Worm (Caenorhabditis elegans): Measurements from ENCODE around the gene vab-2.

Gene vab-2

ce11 chrIV:3766589-3766988, at the start of gene vab-2:
TSS of gene vab-2 (minus strand) at chrIV:3766826.
- TF ChIP-seq nhr-12 (tag; optimal IDR thresholded peaks at IDR 0.05) (no peak), lin-32 (GFP tag; optimal IDR thresholded peaks at IDR 0.05) (no peak), drap-1 (GFP tag; optimal IDR thresholded peaks at IDR 0.05) (no peak), ceh-43 (GFP tag; optimal IDR thresholded peaks at IDR 0.05) (no peak), sptf-1 (tag; optimal IDR thresholded peaks at IDR 0.05) (no peak), elt-3 (tag; optimal IDR thresholded peaks at IDR 0.05) (no peak), mep-1 (tag; optimal IDR thresholded peaks at IDR 0.05) (peak; percentile 14), ceh-83 (GFP tag; optimal IDR thresholded peaks at IDR 0.05) (peak; percentile 55)

- TF ChIP-seq ceh-43 (GFP tag; optimal IDR thresholded peaks at IDR 0.05) (no peak), ceh-39 (tag; optimal IDR thresholded peaks at IDR 0.05) (no peak), elt-3 (tag; optimal IDR thresholded peaks at IDR 0.05) (no peak), nhr-76 (tag; optimal IDR thresholded peaks at IDR 0.05) (no peak), unc-120 (tag; optimal IDR thresholded peaks at IDR 0.05; ENCODE audit: poor library complexity, severe bottlenecking) (no peak), snpc-4 (tag; optimal IDR thresholded peaks at IDR 0.05) (no peak)
Measured at ce11 chrIV:3815259-3815644, 48.6 kb upstream of the vab-2 start.

ce11 chrIV:3814553-3815258, 48.1 kb upstream of the vab-2 start:
- TF ChIP-seq zip-8 (tag; optimal IDR thresholded peaks at IDR 0.05) (no peak), ham-2 (GFP tag; optimal IDR thresholded peaks at IDR 0.05) (no peak), flh-1 (GFP tag; optimal IDR thresholded peaks at IDR 0.05) (no peak), nhr-28 (tag; optimal IDR thresholded peaks at IDR 0.05) (no peak), elt-1 (tag; optimal IDR thresholded peaks at IDR 0.05; ENCODE audit: borderline replicate concordance, insufficient read depth) (no peak), mls-2 (tag; optimal IDR thresholded peaks at IDR 0.05) (no peak), hlh-1 (tag; optimal IDR thresholded peaks at IDR 0.05) (no peak), unc-120 (tag; optimal IDR thresholded peaks at IDR 0.05; ENCODE audit: poor library complexity, severe bottlenecking) (no peak), elt-3 (tag; optimal IDR thresholded peaks at IDR 0.05) (no peak), snpc-4 (tag; optimal IDR thresholded peaks at IDR 0.05) (no peak), mab-5 (tag; optimal IDR thresholded peaks at IDR 0.05) (no peak)

- no peak for TF ChIP-seq elt-3 (tag; optimal IDR thresholded peaks at IDR 0.05)
- TF ChIP-seq unc-39 (tag; optimal IDR thresholded peaks at IDR 0.05): no peak
- no peak for TF ChIP-seq unc-62 (GFP tag; optimal IDR thresholded peaks at IDR 0.05)
- TF ChIP-seq lin-13 (tag; optimal IDR thresholded peaks at IDR 0.05): no peak
- no peak for TF ChIP-seq ceh-39 (tag; optimal IDR thresholded peaks at IDR 0.05)
- no peak for TF ChIP-seq ceh-43 (GFP tag; optimal IDR thresholded peaks at IDR 0.05)
- TF ChIP-seq snpc-4 (tag; optimal IDR thresholded peaks at IDR 0.05): no peak
- TF ChIP-seq nhr-12 (tag; optimal IDR thresholded peaks at IDR 0.05): no peak
- TF ChIP-seq flh-1 (GFP tag; optimal IDR thresholded peaks at IDR 0.05): no peak
- TF ChIP-seq nhr-237 (tag; optimal IDR thresholded peaks at IDR 0.05): no peak
- no peak for TF ChIP-seq lsy-2 (tag; optimal IDR thresholded peaks at IDR 0.05)
- TF ChIP-seq nhr-28 (tag; optimal IDR thresholded peaks at IDR 0.05): no peak
- TF ChIP-seq zip-8 (tag; optimal IDR thresholded peaks at IDR 0.05): no peak
- no peak for TF ChIP-seq blmp-1 (tag; optimal IDR thresholded peaks at IDR 0.05)
- no peak for TF ChIP-seq unc-120 (tag; optimal IDR thresholded peaks at IDR 0.05; ENCODE audit: poor library complexity, severe bottlenecking)
- no peak for TF ChIP-seq nhr-2 (tag; optimal IDR thresholded peaks at IDR 0.05)
- no peak for TF ChIP-seq lin-32 (GFP tag; optimal IDR thresholded peaks at IDR 0.05)
- TF ChIP-seq ces-1 (GFP tag; optimal IDR thresholded peaks at IDR 0.05): no peak
- no peak for TF ChIP-seq cnd-1 (tag; optimal IDR thresholded peaks at IDR 0.05)
Measured at ce11 chrIV:3812812-3813211, 46.2 kb upstream of the vab-2 start.

ce11 chrIV:3807545-3807944, 40.9 kb upstream of the vab-2 start:
- TF ChIP-seq mls-2 (tag; optimal IDR thresholded peaks at IDR 0.05) (peak; percentile 10), sptf-1 (tag; optimal IDR thresholded peaks at IDR 0.05) (peak; percentile 32), nhr-237 (tag; optimal IDR thresholded peaks at IDR 0.05) (no peak), mab-5 (tag; optimal IDR thresholded peaks at IDR 0.05) (no peak), ham-2 (GFP tag; optimal IDR thresholded peaks at IDR 0.05) (peak; percentile 13), sem-2 (GFP tag; optimal IDR thresholded peaks at IDR 0.05) (peak; percentile 30), ces-1 (GFP tag; optimal IDR thresholded peaks at IDR 0.05) (no peak), lin-13 (tag; optimal IDR thresholded peaks at IDR 0.05) (no peak), tbx-8 (GFP tag; optimal IDR thresholded peaks at IDR 0.05) (peak; percentile 5), bed-3 (GFP tag; optimal IDR thresholded peaks at IDR 0.05) (no peak), snpc-4 (tag; optimal IDR thresholded peaks at IDR 0.05) (no peak), lin-32 (GFP tag; optimal IDR thresholded peaks at IDR 0.05) (no peak), hlh-1 (tag; optimal IDR thresholded peaks at IDR 0.05) (no peak), M03D4.4 (tag; optimal IDR thresholded peaks at IDR 0.05) (peak; percentile 38), drap-1 (GFP tag; optimal IDR thresholded peaks at IDR 0.05) (peak; percentile 23), unc-62 (GFP tag; optimal IDR thresholded peaks at IDR 0.05) (no peak), ceh-39 (tag; optimal IDR thresholded peaks at IDR 0.05) (no peak), cnd-1 (tag; optimal IDR thresholded peaks at IDR 0.05) (no peak), nhr-76 (tag; optimal IDR thresholded peaks at IDR 0.05) (no peak), zip-8 (tag; optimal IDR thresholded peaks at IDR 0.05) (no peak)

Data from whole organism, mixed stage, embryonic.